Comparison of ENCODE assay signal across 4 fruit fly cellular contexts in genomic region chr2L:14588615-14589247, dm6.
A peak's percentile ranks its signal among the peaks of the same experiment; 100 is the strongest.
TF ChIP-seq lines count a peak whose summit lies in the region.

No protein-coding gene starts in this region.

- peak; percentile 94 to 96 for TF ChIP-seq CTCF in S2 (optimal IDR thresholded peaks at IDR 0.05; lab: Kevin White, UChicago)
- peak; percentile 92 for TF ChIP-seq CTCF in whole organism, embryonic (GFP tag; optimal IDR thresholded peaks at IDR 0.05; lab: Kevin White, UChicago)

TF ChIP-seq in whole organism, embryonic, 481 proteins besides CTCF, POLR2A, EP300 and RAD21 (continues in another document):
- TF ChIP-seq CG9727 (GFP tag; optimal IDR thresholded peaks at IDR 0.05; lab: Kevin White, UChicago) (no peak), CG34422 (GFP tag; IDR thresholded peaks at IDR 0.05; lab: Robert Waterston, UW) (no peak), CG12744 (GFP tag; optimal IDR thresholded peaks at IDR 0.05; lab: Kevin White, UChicago) (no peak), zen2 (GFP tag; IDR thresholded peaks at IDR 0.05; lab: Robert Waterston, UW; ENCODE audit: partially characterized antibody) (no peak), Nf-YA (GFP tag; IDR thresholded peaks at IDR 0.05; lab: Robert Waterston, UW) (no peak), lola (GFP tag; optimal IDR thresholded peaks at IDR 0.05; lab: Kevin White, UChicago) (no peak), tll (GFP tag; optimal IDR thresholded peaks at IDR 0.05; lab: Kevin White, UChicago) (no peak), CG13296 (GFP tag; optimal IDR thresholded peaks at IDR 0.05; lab: Kevin White, UChicago) (no peak), Dref (GFP tag; IDR thresholded peaks at IDR 0.05; lab: Robert Waterston, UW) (no peak), CG9797 (GFP tag; optimal IDR thresholded peaks at IDR 0.05; lab: Kevin White, UChicago) (no peak), CG5245 (GFP tag; optimal IDR thresholded peaks at IDR 0.05; lab: Kevin White, UChicago) (no peak), Xbp1 (GFP tag; optimal IDR thresholded peaks at IDR 0.05; lab: Kevin White, UChicago) (peak; percentile 9), CG12299 (tag; optimal IDR thresholded peaks at IDR 0.05; lab: Kevin White, UChicago) (no peak), CG12769 (tag; optimal IDR thresholded peaks at IDR 0.05; lab: Kevin White, UChicago) (peak; percentile 35), Side (GFP tag; optimal IDR thresholded peaks at IDR 0.05; lab: Kevin White, UChicago) (no peak), pros (GFP tag; optimal IDR thresholded peaks at IDR 0.05; lab: Kevin White, UChicago) (no peak), HmgZ (tag; optimal IDR thresholded peaks at IDR 0.05; lab: Kevin White, UChicago) (peak; percentile 72), CG9876 (GFP tag; optimal IDR thresholded peaks at IDR 0.05; lab: Kevin White, UChicago) (no peak), kah (GFP tag; optimal IDR thresholded peaks at IDR 0.05; lab: Kevin White, UChicago) (no peak), jing (GFP tag; optimal IDR thresholded peaks at IDR 0.05; lab: Kevin White, UChicago) (no peak), Sry-δ (GFP tag; optimal IDR thresholded peaks at IDR 0.05; lab: Kevin White, UChicago) (no peak), abd-A (tag; optimal IDR thresholded peaks at IDR 0.05; lab: Kevin White, UChicago) (no peak), exex (tag; optimal IDR thresholded peaks at IDR 0.05; lab: Kevin White, UChicago) (no peak), CG4707 (GFP tag; optimal IDR thresholded peaks at IDR 0.05; lab: Kevin White, UChicago) (no peak), pita (GFP tag; optimal IDR thresholded peaks at IDR 0.05; lab: Kevin White, UChicago) (peak; percentile 96), Fer2 (tag; optimal IDR thresholded peaks at IDR 0.05; lab: Kevin White, UChicago) (no peak), CG1603 (tag; optimal IDR thresholded peaks at IDR 0.05; lab: Kevin White, UChicago) (peak; percentile 41), CG31365 (tag; optimal IDR thresholded peaks at IDR 0.05; lab: Kevin White, UChicago) (no peak), lab (GFP tag; optimal IDR thresholded peaks at IDR 0.05; lab: Kevin White, UChicago) (no peak), Ptx1 (GFP tag; IDR thresholded peaks at IDR 0.05; lab: Robert Waterston, UW) (no peak), CG6689 (GFP tag; IDR thresholded peaks at IDR 0.05; lab: Robert Waterston, UW) (no peak), CG11695 (GFP tag; IDR thresholded peaks at IDR 0.05; lab: Robert Waterston, UW) (no peak)

TF ChIP-seq in whole organism, prepupa, 60 proteins besides CTCF, POLR2A, EP300 and RAD21:
- peak; percentile 46 for TF ChIP-seq svp (GFP tag; lab: Kevin White, UChicago)
- no peak for TF ChIP-seq CG7368 (GFP tag; optimal IDR thresholded peaks at IDR 0.05; lab: Kevin White, UChicago)
- no peak for TF ChIP-seq fd85E (GFP tag; optimal IDR thresholded peaks at IDR 0.05; lab: Kevin White, UChicago)
- TF ChIP-seq Sox15 (GFP tag; optimal IDR thresholded peaks at IDR 0.05; lab: Kevin White, UChicago): no peak
- no peak for TF ChIP-seq CG6276 (GFP tag; optimal IDR thresholded peaks at IDR 0.05; lab: Kevin White, UChicago)
- peak; percentile 40 for TF ChIP-seq Hr39 (GFP tag; optimal IDR thresholded peaks at IDR 0.05; lab: Kevin White, UChicago)
- TF ChIP-seq Sox14 (GFP tag; optimal IDR thresholded peaks at IDR 0.05; lab: Kevin White, UChicago): no peak
- no peak for TF ChIP-seq CG6854 (GFP tag; optimal IDR thresholded peaks at IDR 0.05; lab: Kevin White, UChicago)
- TF ChIP-seq esn (GFP tag; optimal IDR thresholded peaks at IDR 0.05; lab: Kevin White, UChicago): peak; percentile 14

TF ChIP-seq in whole organism, wandering third instar larva, 38 proteins besides CTCF, POLR2A, EP300 and RAD21:
- TF ChIP-seq GATAd (GFP tag; optimal IDR thresholded peaks at IDR 0.05; lab: Kevin White, UChicago): no peak
- peak; percentile 91 for TF ChIP-seq Myc (optimal IDR thresholded peaks at IDR 0.05; lab: Kevin White, UChicago)
- TF ChIP-seq CG32264 (GFP tag; optimal IDR thresholded peaks at IDR 0.05; lab: Kevin White, UChicago): no peak
